Fruit fly (Drosophila melanogaster): ENCODE measurements around the gene CG17343.
A peak's percentile ranks its signal among the peaks of the same experiment; 100 is the strongest.

The CG17343 gene

dm6 chr2L:19048912-19049311 is 15.8 kb upstream of the CG17343 start, which contains the start of gene CG10470:
Gene CG10470 (plus strand): TSS chr2L:19049076.
- TF ChIP-seq CG32264 (GFP tag; optimal IDR thresholded peaks at IDR 0.05) (no peak), Hr83 (GFP tag; optimal IDR thresholded peaks at IDR 0.05; ENCODE audit: poor library complexity, severe bottlenecking) (no peak), pan (optimal IDR thresholded peaks at IDR 0.05) (no peak), Mio (GFP tag; optimal IDR thresholded peaks at IDR 0.05) (no peak), br (GFP tag; optimal IDR thresholded peaks at IDR 0.05) (no peak), OdsH (GFP tag; optimal IDR thresholded peaks at IDR 0.05) (peak; percentile 4), Rel (GFP tag; optimal IDR thresholded peaks at IDR 0.05) (no peak), Rel (tag; optimal IDR thresholded peaks at IDR 0.05) (no peak), lola (GFP tag; optimal IDR thresholded peaks at IDR 0.05) (no peak), ey (GFP tag; optimal IDR thresholded peaks at IDR 0.05) (no peak), sage (GFP tag; optimal IDR thresholded peaks at IDR 0.05) (no peak), CG9705 (GFP tag; optimal IDR thresholded peaks at IDR 0.05) (no peak), Hr78 (GFP tag; optimal IDR thresholded peaks at IDR 0.05) (no peak), Sp1 (GFP tag; optimal IDR thresholded peaks at IDR 0.05) (peak; percentile 15), dl (GFP tag; optimal IDR thresholded peaks at IDR 0.05; ENCODE audit: insufficient read depth in 1 of 2, partially characterized antibody in 2 of 2) (no peak), Myc (optimal IDR thresholded peaks at IDR 0.05) (no peak), tai (GFP tag; optimal IDR thresholded peaks at IDR 0.05) (no peak), dsf (GFP tag; optimal IDR thresholded peaks at IDR 0.05; ENCODE audit: borderline replicate concordance) (no peak), fru (GFP tag; optimal IDR thresholded peaks at IDR 0.05) (peak; percentile 22), CrebA (GFP tag; optimal IDR thresholded peaks at IDR 0.05; ENCODE audit: borderline replicate concordance) (no peak), Abd-B (GFP tag; optimal IDR thresholded peaks at IDR 0.05) (no peak), Jra (GFP tag; optimal IDR thresholded peaks at IDR 0.05) (no peak), Dfd (GFP tag; optimal IDR thresholded peaks at IDR 0.05) (no peak), HLH106 (tag; optimal IDR thresholded peaks at IDR 0.05) (peak; percentile 15), GATAd (GFP tag; optimal IDR thresholded peaks at IDR 0.05) (no peak), N (GFP tag; optimal IDR thresholded peaks at IDR 0.05) (no peak), foxo (GFP tag; optimal IDR thresholded peaks at IDR 0.05) (no peak), sv (GFP tag; optimal IDR thresholded peaks at IDR 0.05) (no peak), woc (GFP tag; optimal IDR thresholded peaks at IDR 0.05) (no peak), brk (GFP tag; optimal IDR thresholded peaks at IDR 0.05) (no peak), Hnf4 (GFP tag; optimal IDR thresholded peaks at IDR 0.05) (peak; percentile 29), psq (GFP tag; optimal IDR thresholded peaks at IDR 0.05) (peak; percentile 20), Vsx2 (GFP tag; optimal IDR thresholded peaks at IDR 0.05; ENCODE audit: partially characterized antibody) (no peak), usp (GFP tag; optimal IDR thresholded peaks at IDR 0.05) (no peak), Dif (GFP tag; optimal IDR thresholded peaks at IDR 0.05; ENCODE audit: partially characterized antibody) (no peak), h (GFP tag; optimal IDR thresholded peaks at IDR 0.05) (peak; percentile 0), rgr (GFP tag; optimal IDR thresholded peaks at IDR 0.05) (peak; percentile 16), jim (GFP tag; optimal IDR thresholded peaks at IDR 0.05) (no peak), dmrt93B (GFP tag; optimal IDR thresholded peaks at IDR 0.05) (no peak)

- TF ChIP-seq Jra (GFP tag; optimal IDR thresholded peaks at IDR 0.05), result peak; percentile 89
- TF ChIP-seq CG32264 (GFP tag; optimal IDR thresholded peaks at IDR 0.05), result peak; percentile 47
- no peak for TF ChIP-seq Dfd (GFP tag; optimal IDR thresholded peaks at IDR 0.05)
- peak; percentile 77 for TF ChIP-seq sv (GFP tag; optimal IDR thresholded peaks at IDR 0.05)
- no peak for TF ChIP-seq Rel (GFP tag; optimal IDR thresholded peaks at IDR 0.05)
- peak; percentile 23 for TF ChIP-seq Rel (tag; optimal IDR thresholded peaks at IDR 0.05)
- TF ChIP-seq HLH106 (tag; optimal IDR thresholded peaks at IDR 0.05), result peak; percentile 77
- peak; percentile 88 for TF ChIP-seq fru (GFP tag; optimal IDR thresholded peaks at IDR 0.05)
- peak; percentile 77 for TF ChIP-seq psq (GFP tag; optimal IDR thresholded peaks at IDR 0.05)
- peak; percentile 18 for TF ChIP-seq Hr83 (GFP tag; optimal IDR thresholded peaks at IDR 0.05; ENCODE audit: poor library complexity, severe bottlenecking)
- peak; percentile 79 for TF ChIP-seq ey (GFP tag; optimal IDR thresholded peaks at IDR 0.05)
- TF ChIP-seq foxo (GFP tag; optimal IDR thresholded peaks at IDR 0.05), result peak; percentile 22 to 89
- TF ChIP-seq Abd-B (GFP tag; optimal IDR thresholded peaks at IDR 0.05), result no peak
- peak; percentile 86 for TF ChIP-seq rgr (GFP tag; optimal IDR thresholded peaks at IDR 0.05)
- TF ChIP-seq dmrt93B (GFP tag; optimal IDR thresholded peaks at IDR 0.05), result no peak
- no peak for TF ChIP-seq sage (GFP tag; optimal IDR thresholded peaks at IDR 0.05)
- peak; percentile 52 for TF ChIP-seq CG9705 (GFP tag; optimal IDR thresholded peaks at IDR 0.05)
- TF ChIP-seq h (GFP tag; optimal IDR thresholded peaks at IDR 0.05), result peak; percentile 89
- TF ChIP-seq tai (GFP tag; optimal IDR thresholded peaks at IDR 0.05), result no peak
- no peak for TF ChIP-seq br (GFP tag; optimal IDR thresholded peaks at IDR 0.05)
- peak; percentile 86 for TF ChIP-seq dsf (GFP tag; optimal IDR thresholded peaks at IDR 0.05; ENCODE audit: borderline replicate concordance)
- TF ChIP-seq Sp1 (GFP tag; optimal IDR thresholded peaks at IDR 0.05), result peak; percentile 75
- peak; percentile 76 for TF ChIP-seq OdsH (GFP tag; optimal IDR thresholded peaks at IDR 0.05)
Observed at dm6 chr2L:19051534-19052100, 13.1 kb upstream of the CG17343 start, which contains the start of gene Rpn3. Gene Rpn3 (plus strand): TSS chr2L:19051790.
